Fruit fly (Drosophila melanogaster) whole organism, embryonic: ENCODE results near the gene Bx.

Source experiments
- Atf3 ChIP-seq: fragments of 200-800 bp; sonication (Bioruptor generic); optimal IDR thresholded peaks from 3 replicates; lab custom pipeline; 2016; ENCODE audit warnings: missing biosample characterization, missing genetic modification characterization
- Awh ChIP-seq: fragments of 200-800 bp; sonication (Bioruptor generic); IDR thresholded peaks from 2 replicates; pipeline ENCODE4, ENCODE4 v1.3.6; 2022; ENCODE audit warnings: missing biosample characterization, missing genetic modification characterization
- B-H2 ChIP-seq: fragments of 200-800 bp; sonication (Bioruptor generic); optimal IDR thresholded peaks from 2 replicates; lab custom pipeline; 2018; ENCODE audit warnings: missing biosample characterization, mild to moderate bottlenecking, missing genetic modification characterization
- Bgb ChIP-seq: fragments of 200-800 bp; sonication (Bioruptor generic); IDR thresholded peaks from 2 replicates; pipeline ENCODE4 v1.3.6; 2022; ENCODE audit warnings: missing biosample characterization, missing genetic modification characterization; ENCODE audit not compliant: partially characterized antibody
- Blimp-1 ChIP-seq: fragments of 200-800 bp; sonication (Bioruptor generic); optimal IDR thresholded peaks from 3 replicates; lab custom pipeline; 2018; ENCODE audit warnings: missing biosample characterization, missing genetic modification characterization, mild to moderate bottlenecking, moderate library complexity, missing genetic modification reagents
- CG10366 ChIP-seq: fragments of 200-800 bp; sonication (Bioruptor generic); IDR thresholded peaks from 2 replicates; pipeline ENCODE4 v1.3.6; 2022; ENCODE audit warnings: missing biosample characterization, missing genetic modification characterization
- CG10979 ChIP-seq: fragments of 200-800 bp; sonication (Bioruptor generic); optimal IDR thresholded peaks from 2 replicates; lab custom pipeline; 2018; ENCODE audit warnings: missing biosample characterization, mild to moderate bottlenecking, missing genetic modification characterization, moderate library complexity
- CG11398 ChIP-seq: fragments of 200-800 bp; sonication (Bioruptor generic); optimal IDR thresholded peaks from 2 replicates; lab custom pipeline; 2016; ENCODE audit warnings: missing biosample characterization, missing genetic modification characterization
- CG11504 ChIP-seq: fragments of 200-800 bp; sonication (Bioruptor generic); optimal IDR thresholded peaks from 3 replicates; lab custom pipeline; 2019; ENCODE audit warnings: missing biosample characterization, mild to moderate bottlenecking, missing genetic modification characterization, moderate library complexity
- CG13775 ChIP-seq: fragments of 200-800 bp; sonication (Bioruptor generic); optimal IDR thresholded peaks from 3 replicates; lab custom pipeline; 2017; ENCODE audit warnings: missing biosample characterization, mild to moderate bottlenecking, missing genetic modification characterization
- CG15269 ChIP-seq: fragments of 200-800 bp; sonication (Bioruptor generic); optimal IDR thresholded peaks from 2 replicates; lab custom pipeline; 2018; ENCODE audit warnings: missing biosample characterization, mild to moderate bottlenecking, missing genetic modification characterization, moderate library complexity
- CG17361 ChIP-seq: fragments of 200-800 bp; sonication (Bioruptor generic); IDR thresholded peaks from 3 replicates; pipeline ENCODE4 v1.3.6; 2022; ENCODE audit warnings: missing biosample characterization, missing genetic modification characterization
- CG17802 ChIP-seq: fragments of 200-800 bp; sonication (Bioruptor generic); optimal IDR thresholded peaks from 2 replicates; lab custom pipeline; 2018; ENCODE audit warnings: missing biosample characterization, mild to moderate bottlenecking, missing genetic modification characterization, moderate library complexity
- CG2678 ChIP-seq: fragments of 200-800 bp; sonication (Bioruptor generic); optimal IDR thresholded peaks from 3 replicates; lab custom pipeline; 2019; ENCODE audit warnings: missing biosample characterization, mild to moderate bottlenecking, missing genetic modification characterization, moderate library complexity
- CG2712 ChIP-seq: fragments of 200-800 bp; optimal IDR thresholded peaks from 3 replicates; lab custom pipeline; 2019; ENCODE audit warnings: missing biosample characterization, mild to moderate bottlenecking, missing genetic modification characterization, moderate library complexity
- CG3163 ChIP-seq: fragments of 200-800 bp; sonication (Bioruptor generic); optimal IDR thresholded peaks from 3 replicates; lab custom pipeline; 2016; ENCODE audit warnings: missing biosample characterization, missing genetic modification characterization
- CG5953 ChIP-seq: fragments of 200-800 bp; sonication (Bioruptor generic); IDR thresholded peaks from 2 replicates; pipeline ENCODE4 v1.3.6; 2022; ENCODE audit warnings: missing biosample characterization, missing genetic modification characterization
- CG6654 ChIP-seq: fragments of 200-800 bp; sonication (Bioruptor generic); optimal IDR thresholded peaks from 2 replicates; lab custom pipeline; 2017; ENCODE audit warnings: missing biosample characterization, mild to moderate bottlenecking, missing genetic modification characterization
- CG7839 ChIP-seq: fragments of 200-800 bp; sonication (Bioruptor generic); optimal IDR thresholded peaks from 3 replicates; lab custom pipeline; 2018; ENCODE audit warnings: missing biosample characterization, mild to moderate bottlenecking, missing genetic modification characterization, moderate library complexity
- CG8388 ChIP-seq: fragments of 200-800 bp; sonication (Bioruptor generic); optimal IDR thresholded peaks from 2 replicates; lab custom pipeline; 2019; ENCODE audit warnings: missing biosample characterization, mild to moderate bottlenecking, missing genetic modification characterization, moderate library complexity
- CG8765 ChIP-seq: fragments of 200-800 bp; sonication (Bioruptor generic); IDR thresholded peaks from 2 replicates; pipeline ENCODE4 v1.3.6; 2022; ENCODE audit warnings: missing biosample characterization, missing genetic modification characterization
- CG9797 ChIP-seq: fragments of 200-800 bp; sonication (Bioruptor generic); optimal IDR thresholded peaks from 3 replicates; lab custom pipeline; 2018; ENCODE audit warnings: missing biosample characterization, mild to moderate bottlenecking, missing genetic modification characterization
- Deaf1 ChIP-seq: fragments of 200-800 bp; optimal IDR thresholded peaks from 3 replicates; lab custom pipeline; 2019; ENCODE audit warnings: missing biosample characterization, mild to moderate bottlenecking, missing genetic modification characterization, moderate library complexity
- Dll ChIP-seq: fragments of 200-800 bp; sonication (Bioruptor generic); IDR thresholded peaks from 4 replicates; pipeline ENCODE4 v1.3.6; 2022; ENCODE audit warnings: missing biosample characterization, missing genetic modification characterization; ENCODE audit not compliant: partially characterized antibody
- Drgx ChIP-seq: fragments of 200-800 bp; sonication (Bioruptor generic); IDR thresholded peaks from 2 replicates; pipeline ENCODE4 v1.3.6; 2022; ENCODE audit warnings: missing biosample characterization, missing genetic modification characterization
- Fer2 ChIP-seq: fragments of 200-800 bp; sonication (Bioruptor generic); optimal IDR thresholded peaks from 2 replicates; lab custom pipeline; 2018; ENCODE audit warnings: missing biosample characterization, mild to moderate bottlenecking, missing genetic modification characterization, moderate library complexity
- HmgD ChIP-seq: fragments of 200-800 bp; sonication (Bioruptor generic); optimal IDR thresholded peaks from 3 replicates; lab custom pipeline; 2016; ENCODE audit warnings: missing biosample characterization, missing genetic modification characterization
- Ptx1 ChIP-seq: fragments of 200-800 bp; sonication (Bioruptor generic); IDR thresholded peaks from 2 replicates; pipeline ENCODE4 v1.3.6; 2022; ENCODE audit warnings: missing biosample characterization, missing genetic modification characterization
- Ssrp ChIP-seq: fragments of 200-800 bp; sonication (Bioruptor generic); optimal IDR thresholded peaks from 2 replicates; lab custom pipeline; 2018; ENCODE audit warnings: missing biosample characterization, mild to moderate bottlenecking, missing genetic modification characterization, moderate library complexity
- Usf ChIP-seq: fragments of 200-800 bp; sonication (Bioruptor generic); optimal IDR thresholded peaks from 2 replicates; lab custom pipeline; 2017; ENCODE audit warnings: missing genotype, missing biosample characterization, missing genetic modification characterization
- ash1 ChIP-seq: fragments of 200-800 bp; sonication (Bioruptor generic); optimal IDR thresholded peaks from 2 replicates; lab custom pipeline; 2018; ENCODE audit warnings: missing biosample characterization, mild to moderate bottlenecking, missing genetic modification characterization
- bsh ChIP-seq, 2 experiments: fragments of 200-800 bp; sonication (Bioruptor generic); optimal IDR thresholded peaks; 2 replicates each; lab custom pipeline; 2017 to 2018; ENCODE audit warnings: mild to moderate bottlenecking in 2 of 2, missing biosample characterization in 2 of 2, missing genetic modification characterization in 2 of 2, moderate library complexity in 1 of 2
- crp ChIP-seq, 2 experiments: fragments of 200-800 bp; sonication (Bioruptor generic); optimal IDR thresholded peaks; 2 replicates in 1 of 2; 3 replicates in 1 of 2; lab custom pipeline; 2017; ENCODE audit warnings: missing biosample characterization in 2 of 2, missing genetic modification characterization in 2 of 2, mild to moderate bottlenecking in 1 of 2, moderate library complexity in 1 of 2
- dmrt11E ChIP-seq: fragments of 200-800 bp; sonication (Bioruptor generic); optimal IDR thresholded peaks from 3 replicates; lab custom pipeline; 2018; ENCODE audit warnings: missing biosample characterization, mild to moderate bottlenecking, missing genetic modification characterization, moderate library complexity
- dysf ChIP-seq: fragments of 200-800 bp; sonication (Bioruptor generic); IDR thresholded peaks from 3 replicates; pipeline ENCODE4 v1.3.6; 2022; ENCODE audit warnings: missing biosample characterization, missing genetic modification characterization
- fd3F ChIP-seq: fragments of 200-800 bp; sonication (Bioruptor generic); optimal IDR thresholded peaks from 2 replicates; lab custom pipeline; 2018; ENCODE audit warnings: missing biosample characterization, mild to moderate bottlenecking, missing genetic modification characterization, moderate library complexity
- gem ChIP-seq: fragments of 200-800 bp; sonication (Bioruptor generic); optimal IDR thresholded peaks from 2 replicates; lab custom pipeline; 2019; ENCODE audit warnings: missing biosample characterization, mild to moderate bottlenecking, missing genetic modification characterization, moderate library complexity
- grau ChIP-seq: fragments of 200-800 bp; optimal IDR thresholded peaks from 3 replicates; lab custom pipeline; 2019; ENCODE audit warnings: missing biosample characterization, mild to moderate bottlenecking, missing genetic modification characterization, moderate library complexity
- grn ChIP-seq: fragments of 200-800 bp; sonication (Bioruptor generic); optimal IDR thresholded peaks from 3 replicates; lab custom pipeline; 2017; ENCODE audit warnings: missing biosample characterization, missing genetic modification characterization
- hth ChIP-seq: fragments of >200 bp; optimal IDR thresholded peaks from 2 replicates; lab custom pipeline; 2017; ENCODE audit warnings: inconsistent platforms
- lbe ChIP-seq: fragments of 200-800 bp; sonication (Bioruptor generic); optimal IDR thresholded peaks from 2 replicates; lab custom pipeline; 2016; ENCODE audit warnings: missing biosample characterization, mild to moderate bottlenecking, missing genetic modification characterization
- lola ChIP-seq, 3 experiments: fragments of >200 bp in 2 of 3; fragments of 200-800 bp in 1 of 3; sonication (Bioruptor generic) in 1 of 3; optimal IDR thresholded peaks; 2 replicates each; lab custom pipeline; 2017 to 2019; ENCODE audit warnings: missing biosample characterization in 3 of 3, missing genetic modification characterization in 3 of 3, mild to moderate bottlenecking in 1 of 3, moderate library complexity in 1 of 3
- mld ChIP-seq: fragments of 200-800 bp; sonication (Bioruptor generic); IDR thresholded peaks from 3 replicates; pipeline ENCODE4 v1.3.6; 2022; ENCODE audit warnings: missing biosample characterization, missing genetic modification characterization; ENCODE audit not compliant: partially characterized antibody
- nom ChIP-seq: fragments of 200-800 bp; sonication (Bioruptor generic); optimal IDR thresholded peaks from 2 replicates; lab custom pipeline; 2017; ENCODE audit warnings: missing biosample characterization, missing genetic modification characterization, mild to moderate bottlenecking, moderate library complexity, missing genetic modification reagents
- org-1 ChIP-seq: fragments of 200-800 bp; sonication (Bioruptor generic); optimal IDR thresholded peaks from 2 replicates; lab custom pipeline; 2017; ENCODE audit warnings: missing biosample characterization, missing genetic modification characterization
- phol ChIP-seq: fragments of 200-800 bp; sonication (Bioruptor generic); optimal IDR thresholded peaks from 3 replicates; lab custom pipeline; 2018; ENCODE audit warnings: missing biosample characterization, mild to moderate bottlenecking, missing genetic modification characterization, moderate library complexity
- row ChIP-seq: fragments of 200-800 bp; sonication (Bioruptor generic); IDR thresholded peaks from 3 replicates; pipeline ENCODE4 v1.3.6; 2022; ENCODE audit warnings: missing biosample characterization, missing genetic modification characterization

Gene Bx

DNA sequence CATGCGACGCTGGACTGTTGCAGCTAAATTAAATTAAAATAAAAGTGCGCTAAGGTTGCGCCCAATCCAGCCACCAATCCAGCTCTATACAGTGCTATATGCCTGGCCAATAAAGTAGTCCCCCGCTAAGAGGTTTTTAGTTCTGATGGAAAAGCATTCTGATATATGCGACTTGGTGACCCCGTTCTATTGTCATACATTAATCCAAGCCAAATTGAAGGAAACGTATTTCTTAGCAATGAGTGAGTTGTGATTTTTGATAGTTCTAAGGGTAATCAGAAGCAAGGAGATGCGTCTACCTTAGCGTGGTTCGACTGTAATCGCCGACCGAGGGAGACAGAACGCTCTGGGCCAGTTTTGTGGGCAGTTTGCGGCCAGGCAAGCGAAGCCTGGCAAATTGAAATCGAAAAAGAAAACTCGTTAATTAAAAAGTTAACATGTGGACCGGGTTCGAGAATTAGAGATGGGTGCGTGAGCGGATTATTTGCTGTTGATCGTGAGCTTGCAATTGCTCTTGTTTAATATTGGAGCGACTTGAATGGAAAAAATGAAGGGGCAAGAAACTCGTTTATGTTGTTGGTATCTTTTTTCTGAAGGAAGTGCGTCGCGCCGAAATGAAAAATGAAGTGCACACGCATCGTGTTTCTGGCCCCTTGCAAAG, 23.1 kb downstream of the Bx start:
- peak; percentile 46 for TF ChIP-seq row (GFP tag; lab: Robert Waterston, UW)
- TF ChIP-seq Drgx: peak; percentile 29; the same call in 1 of the 2 replicates
- TF ChIP-seq grau: peak; percentile 65
- no peak for TF ChIP-seq dysf (GFP tag; lab: Robert Waterston, UW)
- no peak for TF ChIP-seq CG5953 (GFP tag; lab: Robert Waterston, UW)
- no peak for TF ChIP-seq Atf3
- TF ChIP-seq CG2712 (tag; lab: Kevin White, UChicago): peak; percentile 3
- TF ChIP-seq Fer2 (tag; lab: Kevin White, UChicago): no peak
- TF ChIP-seq Awh (GFP tag; lab: Robert Waterston, UW): no peak
- TF ChIP-seq CG13775 (GFP tag; lab: Kevin White, UChicago): no peak
- no peak for TF ChIP-seq hth
- TF ChIP-seq lbe: peak; percentile 39
- peak; percentile 0 for TF ChIP-seq nom
- TF ChIP-seq Dll (GFP tag; lab: Robert Waterston, UW): 0 out of 4 replicates have a peak, but pooled peaks have one; percentile 31
- TF ChIP-seq CG17802 (tag; lab: Kevin White, UChicago): no peak
- TF ChIP-seq, all 482 proteins: peak for 7

DNA sequence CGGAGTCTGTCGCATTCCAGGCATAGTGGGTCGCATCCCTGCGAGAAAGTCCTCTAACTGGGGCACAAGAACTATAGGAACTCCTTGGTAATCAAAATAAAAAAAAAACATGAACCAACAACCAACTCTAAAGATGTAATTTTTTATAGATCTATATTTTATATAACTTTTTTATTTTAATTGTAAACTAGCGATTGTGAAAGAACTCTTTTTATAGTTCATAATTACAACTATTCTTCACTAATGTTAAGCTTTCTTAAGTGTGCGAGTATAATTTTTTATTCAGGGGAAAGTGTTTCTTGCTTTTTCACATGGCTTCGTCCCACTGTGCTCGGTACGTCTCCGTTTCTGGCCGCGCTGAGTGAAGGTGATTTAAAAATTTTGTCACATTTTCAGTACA, 25.0 kb downstream of the Bx start:
- peak; percentile 11 for TF ChIP-seq CG11504 (tag; lab: Kevin White, UChicago)
- peak; percentile 12 to 45 for TF ChIP-seq bsh (GFP tag; optimal IDR thresholded peaks at IDR 0.05; lab: Kevin White, UChicago)
- no peak for TF ChIP-seq CG3163 (GFP tag; lab: Kevin White, UChicago)
- TF ChIP-seq CG17361 (GFP tag; lab: Robert Waterston, UW): 0 out of 3 replicates have a peak, but pooled peaks have one; percentile 17
- peak; percentile 21 for TF ChIP-seq gem (tag; lab: Kevin White, UChicago)
- no peak for TF ChIP-seq CG15269
- TF ChIP-seq Blimp-1 (GFP tag; lab: Kevin White, UChicago): peak; percentile 7
- TF ChIP-seq ash1: no peak
- TF ChIP-seq phol (tag; lab: Kevin White, UChicago): peak; percentile 14
- TF ChIP-seq dmrt11E (tag; lab: Kevin White, UChicago): peak; percentile 26
- TF ChIP-seq Usf (GFP tag; lab: Kevin White, UChicago): no peak
- TF ChIP-seq fd3F: no peak
- no peak for TF ChIP-seq mld (GFP tag; lab: Robert Waterston, UW)
- TF ChIP-seq Ptx1 (GFP tag; lab: Robert Waterston, UW): 0 out of 2 replicates have a peak, but pooled peaks have one; percentile 14
- TF ChIP-seq Drgx: peak; percentile 37; the same call in 1 of the 2 replicates
- peak; percentile 24 for TF ChIP-seq Ssrp (tag; lab: Kevin White, UChicago)
- TF ChIP-seq lola (GFP tag; optimal IDR thresholded peaks at IDR 0.05; lab: Kevin White, UChicago): no peak
- no peak for TF ChIP-seq crp (GFP tag; optimal IDR thresholded peaks at IDR 0.05; lab: Kevin White, UChicago)
- TF ChIP-seq CG8765 (GFP tag; lab: Robert Waterston, UW): no peak
- TF ChIP-seq HmgD: no peak
- TF ChIP-seq CG10979 (tag; lab: Kevin White, UChicago): peak; percentile 35
- TF ChIP-seq B-H2 (GFP tag; lab: Kevin White, UChicago): no peak
- TF ChIP-seq, all 482 proteins: peak for 11

DNA sequence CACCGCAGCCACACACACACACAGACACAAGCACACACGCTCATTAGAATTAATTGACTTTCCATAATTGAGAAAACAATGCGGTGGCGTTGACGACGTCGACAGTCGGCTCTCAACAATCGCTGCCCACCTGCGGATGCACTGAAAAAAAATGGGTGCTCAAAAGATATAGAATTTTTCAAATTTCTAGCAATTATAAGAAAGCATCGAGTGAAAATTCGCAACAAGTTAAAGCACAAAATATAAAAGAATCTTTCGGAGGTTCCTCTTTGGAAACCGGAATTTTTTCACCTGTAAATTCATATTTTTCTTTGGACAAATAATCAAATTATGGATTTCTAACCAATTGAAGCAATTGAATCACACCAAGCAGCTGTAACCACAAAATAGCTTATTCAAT, 26.7 kb downstream of the Bx start:
- TF ChIP-seq CG7839 (peak; percentile 28), org-1 (GFP tag; lab: Kevin White, UChicago) (no peak), CG6654 (GFP tag; lab: Kevin White, UChicago) (no peak), CG10979 (tag; lab: Kevin White, UChicago) (peak; percentile 49), Deaf1 (tag; lab: Kevin White, UChicago) (no peak), grn (GFP tag; lab: Kevin White, UChicago) (no peak), CG10366 (no peak), CG8388 (GFP tag; lab: Kevin White, UChicago) (peak; percentile 10), CG11398 (no peak), Bgb (GFP tag; lab: Robert Waterston, UW) (no peak), CG2678 (tag; lab: Kevin White, UChicago) (peak; percentile 37), CG9797 (GFP tag; lab: Kevin White, UChicago) (no peak), CG17802 (tag; lab: Kevin White, UChicago) (no peak)
